Worm (Caenorhabditis elegans): ENCODE results near the gene F22B7.9.

Gene F22B7.9

ce11 chrIII:8658367-8658761, 4.6 kb upstream of the F22B7.9 start (continued):
- peak; percentile 84 for TF ChIP-seq gei-8 (GFP tag; optimal IDR thresholded peaks at IDR 0.05)
- no peak for TF ChIP-seq ztf-11 (tag; optimal IDR thresholded peaks at IDR 0.05)
- TF ChIP-seq F10B5.3 (tag; optimal IDR thresholded peaks at IDR 0.05), result no peak
- TF ChIP-seq mxl-2 (GFP tag; conservative IDR thresholded peaks at IDR 0.05), result peak; percentile 93
- 0 out of 2 replicates have a peak, but pooled peaks have one; percentile 70 for TF ChIP-seq zfp-3 (GFP tag; conservative IDR thresholded peaks at IDR 0.05)
- TF ChIP-seq nhr-76 (tag; optimal IDR thresholded peaks at IDR 0.05), result no peak
- peak; percentile 89 for TF ChIP-seq nhr-28 (tag; optimal IDR thresholded peaks at IDR 0.05)
- peak; percentile 19 for TF ChIP-seq F37D6.2 (tag; optimal IDR thresholded peaks at IDR 0.05)
- peak; percentile 60; the same call in 1 of the 2 replicates for TF ChIP-seq nhr-42 (GFP tag; IDR thresholded peaks at IDR 0.05)
- TF ChIP-seq tag-97 (GFP tag; IDR thresholded peaks at IDR 0.05), result no peak
- 0 out of 2 replicates have a peak, but pooled peaks have one; percentile 6 for TF ChIP-seq lim-7 (GFP tag; IDR thresholded peaks at IDR 0.05)
- TF ChIP-seq lin-39 (tag; optimal IDR thresholded peaks at IDR 0.05), result no peak
- TF ChIP-seq dmd-9 (GFP tag; IDR thresholded peaks at IDR 0.05), result no peak
- peak; percentile 89 for TF ChIP-seq lin-1 (GFP tag; IDR thresholded peaks at IDR 0.05)
- no peak for TF ChIP-seq ces-1 (GFP tag; optimal IDR thresholded peaks at IDR 0.05)
- no peak for TF ChIP-seq F44E2.7 (GFP tag; IDR thresholded peaks at IDR 0.05)
- peak; percentile 97 to 99 for TF ChIP-seq daf-16 (GFP tag; optimal IDR thresholded peaks at IDR 0.05)
- peak; percentile 99 for TF ChIP-seq daf-16 (tag; optimal IDR thresholded peaks at IDR 0.05)
- TF ChIP-seq duxl-1 (tag; optimal IDR thresholded peaks at IDR 0.05; ENCODE audit: poor library complexity), result no peak
- no peak for TF ChIP-seq nhr-41 (GFP tag; IDR thresholded peaks at IDR 0.05)
- TF ChIP-seq ceh-44 (GFP tag; IDR thresholded peaks at IDR 0.05), result no peak
- TF ChIP-seq set-16 (GFP tag; IDR thresholded peaks at IDR 0.05), result peak; percentile 23; the same call in 1 of the 2 replicates
- TF ChIP-seq rbr-2 (tag; optimal IDR thresholded peaks at IDR 0.05), result peak; percentile 90
- peak; percentile 98 for TF ChIP-seq mxl-3 (GFP tag; optimal IDR thresholded peaks at IDR 0.05)
- no peak for TF ChIP-seq aly-2 (tag; optimal IDR thresholded peaks at IDR 0.05)
- TF ChIP-seq nhr-237 (tag; optimal IDR thresholded peaks at IDR 0.05), result no peak
- no peak for TF ChIP-seq sdz-12 (GFP tag; optimal IDR thresholded peaks at IDR 0.05)
- no peak for TF ChIP-seq snpc-1.2 (GFP tag; IDR thresholded peaks at IDR 0.05)
- TF ChIP-seq attf-4 (tag; optimal IDR thresholded peaks at IDR 0.05), result no peak
- TF ChIP-seq F49E8.2 (tag; optimal IDR thresholded peaks at IDR 0.05; ENCODE audit: borderline replicate concordance), result no peak
- no peak for TF ChIP-seq ceh-32 (tag; optimal IDR thresholded peaks at IDR 0.05; ENCODE audit: poor library complexity)
- TF ChIP-seq ceh-82 (tag; optimal IDR thresholded peaks at IDR 0.05), result no peak
- no peak for TF ChIP-seq lir-3 (tag; optimal IDR thresholded peaks at IDR 0.05)
- TF ChIP-seq aha-1 (tag), result peak; percentile 70
- TF ChIP-seq ZK546.5 (tag; optimal IDR thresholded peaks at IDR 0.05), result no peak
- peak; percentile 91 for TF ChIP-seq nhr-77 (tag; optimal IDR thresholded peaks at IDR 0.05)
- TF ChIP-seq dmd-8 (GFP tag; IDR thresholded peaks at IDR 0.05), result no peak
- peak; percentile 97 for TF ChIP-seq mdt-29 (GFP tag; IDR thresholded peaks at IDR 0.05)
- TF ChIP-seq lin-38 (GFP tag; IDR thresholded peaks at IDR 0.05), result peak; percentile 49
- TF ChIP-seq lin-15B (tag; optimal IDR thresholded peaks at IDR 0.05), result no peak
- TF ChIP-seq hlh-11 (tag; optimal IDR thresholded peaks at IDR 0.05), result peak; percentile 99
- TF ChIP-seq zip-11 (GFP tag; IDR thresholded peaks at IDR 0.05), result no peak
- TF ChIP-seq T20F7.1 (GFP tag; optimal IDR thresholded peaks at IDR 0.05), result peak; percentile 82
- TF ChIP-seq Y105C5A.15 (GFP tag; IDR thresholded peaks at IDR 0.05), result no peak
- TF ChIP-seq saeg-2 (GFP tag; IDR thresholded peaks at IDR 0.05), result peak; percentile 64; the same call in 1 of the 2 replicates
- TF ChIP-seq jun-1 (tag; optimal IDR thresholded peaks at IDR 0.05), result peak; percentile 49
- TF ChIP-seq hlh-30 (tag; optimal IDR thresholded peaks at IDR 0.05; ENCODE audit: insufficient read depth), result peak; percentile 96
- TF ChIP-seq snpc-4 (tag; optimal IDR thresholded peaks at IDR 0.05), result no peak
- TF ChIP-seq daf-12 (tag; optimal IDR thresholded peaks at IDR 0.05), result no peak
- TF ChIP-seq ama-1 (optimal IDR thresholded peaks at IDR 0.05), result peak; percentile 79
- peak; percentile 74 for TF ChIP-seq lin-13 (GFP tag; optimal IDR thresholded peaks at IDR 0.05)
- peak; percentile 96 for TF ChIP-seq dve-1 (tag; optimal IDR thresholded peaks at IDR 0.05; ENCODE audit: insufficient read depth)
- peak; percentile 96 for TF ChIP-seq php-3 (GFP tag; IDR thresholded peaks at IDR 0.05)

All from whole organism, L4 larva.